Worm (Caenorhabditis elegans) whole organism, young adult: Measurements from ENCODE around the gene F53G2.13.
"Not testable (repeated sequence)": the region's sequence is repeated elsewhere in the genome, so short reads cannot be mapped to it uniquely, and the experiment has no call there.

ENCODE experiments used
- F39B2.1 ChIP-seq: fragments of 200-800 bp; sonication (Bioruptor generic); IDR thresholded peaks from 2 replicates; pipeline ENCODE4 v1.3.6; 2022; ENCODE audit warnings: missing genetic modification reagents, missing genetic modification characterization, missing compliant biosample characterization
- F52B5.7 ChIP-seq: sonication (generic microtip); optimal IDR thresholded peaks from 2 replicates; lab custom pipeline; 2016; ENCODE audit warnings: mild to moderate bottlenecking, missing genetic modification characterization, missing compliant biosample characterization
- K12H6.12 ChIP-seq: fragments of 200-800 bp; sonication (Bioruptor generic); optimal IDR thresholded peaks from 2 replicates; lab custom pipeline; 2018; ENCODE audit warnings: mild to moderate bottlenecking, missing genetic modification characterization, missing compliant biosample characterization
- nfya-1 ChIP-seq: sonication (generic microtip); optimal IDR thresholded peaks from 2 replicates; lab custom pipeline; 2017; ENCODE audit warnings: antibody characterized with exemption, missing compliant biosample characterization, missing genetic modification characterization, borderline replicate concordance; ENCODE audit not compliant: insufficient read depth
- nfyb-1 ChIP-seq: fragments of 200-800 bp; sonication (Bioruptor generic); IDR thresholded peaks from 2 replicates; pipeline ENCODE4 v1.3.6; 2022; ENCODE audit warnings: missing genetic modification reagents, missing genetic modification characterization, missing compliant biosample characterization
- somi-1 ChIP-seq: fragments of 200-800 bp; sonication (Bioruptor generic); optimal IDR thresholded peaks from 2 replicates; lab custom pipeline; 2018; ENCODE audit warnings: mild to moderate bottlenecking, missing genetic modification characterization, missing compliant biosample characterization

The F53G2.13 gene

DNA sequence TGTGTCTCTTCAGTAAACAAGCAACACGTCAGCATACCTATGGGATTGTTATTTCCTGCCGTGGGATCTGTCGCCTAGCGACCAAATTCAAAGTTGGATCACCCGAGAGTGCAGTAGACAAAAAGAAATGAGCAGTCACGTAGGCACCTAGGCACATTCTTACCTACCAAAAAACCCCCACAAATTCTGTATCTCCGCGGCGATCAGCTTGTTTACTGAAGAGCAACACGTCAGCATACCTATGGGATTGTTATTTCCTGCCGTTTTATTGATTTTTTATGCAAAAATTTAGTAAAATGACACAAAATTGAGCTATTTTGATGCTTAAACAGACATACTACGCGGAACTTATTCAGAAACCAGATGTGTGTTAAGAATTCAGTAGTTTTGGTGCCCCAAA lies 50.9 kb downstream of the F53G2.13 start, which contains the start of gene K02F6.5:
Gene K02F6.5 (plus strand): TSS at position 301 of the 400 bp plus-strand sequence.
- TF ChIP-seq K12H6.12 (tag; lab: Kevin White, UChicago); nfyb-1; somi-1 (GFP tag; lab: Kevin White, UChicago): not testable (repeated sequence)

- TF ChIP-seq F52B5.7 (tag; lab: Kevin White, UChicago); F39B2.1 (GFP tag; lab: Robert Waterston, UW); nfya-1: not testable (repeated sequence)
- TF ChIP-seq, all 124 proteins: peak for 0; not testable (repeated sequence) for 124
These were observed 51.3 kb downstream of the F53G2.13 start, which contains the start of gene K02F6.8 for ce11 chrII:2534952-2535351. Gene K02F6.8 (minus strand): TSS chrII:2535052.
